Fruit fly (Drosophila melanogaster) whole organism, pupa: ENCODE measurements around the gene Grik.
A peak's percentile ranks its signal among the peaks of the same experiment; 100 is the strongest.

Experiments
- CG32121 ChIP-seq: fragments of 200-800 bp; sonication (Bioruptor generic); IDR thresholded peaks from 2 replicates; pipeline ENCODE4 v1.3.6; 2022; ENCODE audit warnings: missing biosample characterization, missing genetic modification characterization
- CG34367 ChIP-seq: fragments of 200-800 bp; sonication (Bioruptor generic); optimal IDR thresholded peaks from 2 replicates; lab custom pipeline; 2018; ENCODE audit warnings: missing biosample characterization, mild to moderate bottlenecking, missing genetic modification characterization
- EcR ChIP-seq: fragments of 200-800 bp; sonication (Bioruptor generic); optimal IDR thresholded peaks from 3 replicates; lab custom pipeline; 2019; ENCODE audit warnings: missing biosample characterization, missing genetic modification characterization, mild to moderate bottlenecking, moderate library complexity, missing genetic modification reagents
- Snoo ChIP-seq: fragments of 200-800 bp; sonication (Bioruptor generic); optimal IDR thresholded peaks from 3 replicates; lab custom pipeline; 2017; ENCODE audit warnings: missing biosample characterization, mild to moderate bottlenecking, missing genetic modification characterization, inconsistent platforms

- no peak for TF ChIP-seq CG34367
- peak; percentile 19 for TF ChIP-seq EcR
- no peak for TF ChIP-seq CG32121 (GFP tag; lab: Robert Waterston, UW)
- no peak for TF ChIP-seq Snoo
These were observed 49.7 kb downstream of the Grik start for dm6 chr3R:20951353-20951955.
